Fruit fly (Drosophila melanogaster): ENCODE measurements around the gene dyw.

DNA sequence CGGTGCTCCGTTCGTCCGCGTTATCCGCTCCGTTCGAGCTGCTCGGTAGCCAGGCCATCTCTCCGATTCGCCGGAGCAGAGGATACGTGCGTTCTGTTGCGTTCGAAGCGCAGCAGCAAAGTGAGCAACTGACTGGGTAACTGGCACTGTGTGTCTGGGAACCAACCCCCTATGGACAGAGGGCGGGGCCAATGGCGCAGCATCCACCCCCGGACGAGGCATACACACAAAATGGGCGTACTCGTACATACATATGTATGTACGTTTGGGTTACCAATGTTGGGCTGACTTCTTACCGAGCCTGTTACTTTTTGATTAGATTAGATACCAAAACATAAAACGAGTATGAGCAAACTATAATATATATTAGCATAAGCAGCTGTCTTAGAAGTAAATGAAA lies 12.1 kb downstream of the dyw start, which contains the start of gene HLH3B:
- no peak for TF ChIP-seq fd85E (GFP tag; optimal IDR thresholded peaks at IDR 0.05)
- no peak for TF ChIP-seq Met (GFP tag; optimal IDR thresholded peaks at IDR 0.05)
- no peak for TF ChIP-seq Hr39 (GFP tag; optimal IDR thresholded peaks at IDR 0.05)
- no peak for TF ChIP-seq fd59A (GFP tag; optimal IDR thresholded peaks at IDR 0.05)
- TF ChIP-seq Eip75B (GFP tag; optimal IDR thresholded peaks at IDR 0.05): no peak
- no peak for TF ChIP-seq CG6163 (GFP tag; IDR thresholded peaks at IDR 0.05)
- TF ChIP-seq CG9139 (GFP tag; optimal IDR thresholded peaks at IDR 0.05): no peak
- no peak for TF ChIP-seq CG16779 (tag; optimal IDR thresholded peaks at IDR 0.05)
- no peak for TF ChIP-seq CG11294 (GFP tag; IDR thresholded peaks at IDR 0.05)
- no peak for TF ChIP-seq fkh (GFP tag; optimal IDR thresholded peaks at IDR 0.05)
- no peak for TF ChIP-seq Gug (GFP tag; IDR thresholded peaks at IDR 0.05)
- TF ChIP-seq CG6854 (GFP tag; optimal IDR thresholded peaks at IDR 0.05): no peak

All from whole organism, prepupa.